Fruit fly (Drosophila melanogaster): ENCODE data around the gene CG7536.

dm6 chrX:18114770-18115169, 26.4 kb upstream of the CG7536 start:
- TF ChIP-seq Lpt (GFP tag; optimal IDR thresholded peaks at IDR 0.05) (no peak), CG9139 (GFP tag; optimal IDR thresholded peaks at IDR 0.05) (no peak), Hr39 (GFP tag; optimal IDR thresholded peaks at IDR 0.05) (no peak), Eip78C (GFP tag) (no peak), CG6792 (GFP tag; optimal IDR thresholded peaks at IDR 0.05) (no peak)
